Worm (Caenorhabditis elegans): ENCODE results near the gene F49C5.7.

The F49C5.7 gene

DNA sequence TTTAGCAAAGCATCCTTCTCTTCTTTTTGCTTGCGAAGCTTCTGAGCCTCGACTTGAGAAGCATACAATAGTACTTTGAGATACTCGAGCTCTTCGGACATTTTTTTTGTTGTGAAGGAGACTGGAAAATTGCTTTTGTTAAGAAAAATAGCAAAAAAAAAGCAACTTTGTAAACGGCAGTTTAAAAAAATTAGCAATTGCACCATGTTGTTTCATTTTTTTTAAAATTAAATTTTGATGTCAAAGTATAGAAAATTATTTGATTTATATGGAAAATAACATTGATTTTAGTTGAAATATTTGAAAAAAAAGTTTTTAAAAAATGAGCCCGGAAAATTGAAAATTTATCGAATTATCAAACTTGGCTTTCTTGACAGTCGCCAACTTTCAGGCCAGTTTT, 8.7 kb downstream of the F49C5.7 start, which contains the start of gene Y38E10A.3:
Y38E10A.3 (minus strand) TSS at position 101 of the 400 bp plus-strand sequence.
- TF ChIP-seq hlh-6 (tag; optimal IDR thresholded peaks at IDR 0.05) = no peak
- no peak for TF ChIP-seq unc-86 (tag; optimal IDR thresholded peaks at IDR 0.05)
- TF ChIP-seq tbx-7 (tag; optimal IDR thresholded peaks at IDR 0.05) = no peak
- TF ChIP-seq pha-4 (tag; optimal IDR thresholded peaks at IDR 0.05) = no peak
- no peak for TF ChIP-seq dmd-4 (tag; optimal IDR thresholded peaks at IDR 0.05; ENCODE audit: borderline replicate concordance)
- TF ChIP-seq gmeb-2 (tag; optimal IDR thresholded peaks at IDR 0.05) = no peak
- no peak for TF ChIP-seq ceh-18 (tag; optimal IDR thresholded peaks at IDR 0.05)
- TF ChIP-seq rnt-1 (tag; optimal IDR thresholded peaks at IDR 0.05) = no peak
- no peak for TF ChIP-seq unc-3 (GFP tag; conservative IDR thresholded peaks at IDR 0.05)
- no peak for TF ChIP-seq unc-3 (tag; optimal IDR thresholded peaks at IDR 0.05)
- no peak for TF ChIP-seq K02D7.2 (tag; optimal IDR thresholded peaks at IDR 0.05)
- no peak for TF ChIP-seq nfya-1 (tag; optimal IDR thresholded peaks at IDR 0.05)
- no peak for TF ChIP-seq odd-2 (tag; optimal IDR thresholded peaks at IDR 0.05)
- TF ChIP-seq ahr-1 (tag; optimal IDR thresholded peaks at IDR 0.05) = no peak
- TF ChIP-seq ceh-34 (tag; optimal IDR thresholded peaks at IDR 0.05) = no peak
- no peak for TF ChIP-seq ceh-31 (tag; optimal IDR thresholded peaks at IDR 0.05)
- no peak for TF ChIP-seq ztf-16 (tag; optimal IDR thresholded peaks at IDR 0.05)

DNA sequence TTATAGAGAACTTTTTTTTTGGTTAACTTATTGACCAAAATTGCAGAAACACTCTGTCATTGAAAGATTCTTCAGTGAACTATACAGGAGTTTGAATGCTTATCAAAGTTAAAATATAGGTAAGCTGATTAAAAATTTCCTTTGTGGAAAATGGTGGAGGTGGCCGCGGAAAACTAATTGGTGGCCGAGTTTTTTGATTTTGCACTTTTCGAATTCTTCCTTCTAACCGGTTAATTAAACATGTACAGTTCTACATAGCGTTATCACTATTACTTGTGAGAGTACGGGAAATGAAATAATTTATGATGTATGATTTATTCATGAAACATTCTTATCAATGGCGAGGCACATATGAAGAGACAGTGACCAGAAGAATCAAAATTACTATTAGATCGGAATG, 11.8 kb downstream of the F49C5.7 start, which contains the start of gene clec-8:
clec-8 (minus strand) TSS at position 308 of the 400 bp plus-strand sequence.
- TF ChIP-seq ets-4 (tag; optimal IDR thresholded peaks at IDR 0.05) (no peak), C38D4.7 (GFP tag; optimal IDR thresholded peaks at IDR 0.05) (no peak), dve-1 (tag; optimal IDR thresholded peaks at IDR 0.05) (no peak), gmeb-2 (tag; optimal IDR thresholded peaks at IDR 0.05) (no peak), ceh-18 (tag; optimal IDR thresholded peaks at IDR 0.05) (no peak), npax-4 (tag; optimal IDR thresholded peaks at IDR 0.05) (no peak), Y22D7AL.16 (tag; optimal IDR thresholded peaks at IDR 0.05) (no peak), ceh-48 (tag; optimal IDR thresholded peaks at IDR 0.05) (no peak), dmd-4 (tag; optimal IDR thresholded peaks at IDR 0.05; ENCODE audit: borderline replicate concordance) (no peak), pha-4 (tag; optimal IDR thresholded peaks at IDR 0.05) (no peak), nhr-11 (tag; optimal IDR thresholded peaks at IDR 0.05) (no peak)

DNA sequence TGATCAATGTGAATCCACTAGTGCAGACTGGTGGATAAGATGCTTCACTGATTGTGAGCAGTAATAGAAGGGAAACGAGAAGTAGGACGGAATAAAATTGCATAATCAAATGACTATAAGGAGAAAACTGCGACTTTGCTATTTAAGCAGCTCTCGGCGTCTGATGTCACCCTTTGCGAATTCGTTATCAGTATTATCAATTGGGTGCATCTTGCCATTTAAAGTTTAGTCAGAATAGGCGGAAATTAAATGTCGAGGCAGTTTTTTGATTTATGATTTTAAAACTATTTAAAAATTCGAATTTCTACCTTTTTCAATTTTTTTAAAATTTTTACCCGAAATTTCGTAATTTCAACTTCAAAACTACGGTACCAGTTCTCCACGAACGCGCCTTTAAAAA, 15.0 kb downstream of the F49C5.7 start, which contains the start of gene clec-4:
clec-4 (minus strand) TSS at position 162 of the 400 bp plus-strand sequence.
- no peak for TF ChIP-seq mec-3 (tag; optimal IDR thresholded peaks at IDR 0.05; ENCODE audit: borderline replicate concordance)
- no peak for TF ChIP-seq ttx-3 (tag; optimal IDR thresholded peaks at IDR 0.05)
- no peak for TF ChIP-seq sdc-2 (tag; optimal IDR thresholded peaks at IDR 0.05)
- no peak for TF ChIP-seq fkh-6 (tag; optimal IDR thresholded peaks at IDR 0.05)
- TF ChIP-seq ceh-30 (tag; optimal IDR thresholded peaks at IDR 0.05) = no peak
- TF ChIP-seq tbx-2 (tag; optimal IDR thresholded peaks at IDR 0.05) = no peak
- TF ChIP-seq pha-2 (tag; optimal IDR thresholded peaks at IDR 0.05) = no peak
- TF ChIP-seq fax-1 (tag; optimal IDR thresholded peaks at IDR 0.05) = no peak
- no peak for TF ChIP-seq rnt-1 (tag; optimal IDR thresholded peaks at IDR 0.05)
- TF ChIP-seq dve-1 (tag; optimal IDR thresholded peaks at IDR 0.05) = no peak
- no peak for TF ChIP-seq nfya-1 (tag; optimal IDR thresholded peaks at IDR 0.05)
- no peak for TF ChIP-seq hlh-13 (GFP tag; optimal IDR thresholded peaks at IDR 0.05)

DNA sequence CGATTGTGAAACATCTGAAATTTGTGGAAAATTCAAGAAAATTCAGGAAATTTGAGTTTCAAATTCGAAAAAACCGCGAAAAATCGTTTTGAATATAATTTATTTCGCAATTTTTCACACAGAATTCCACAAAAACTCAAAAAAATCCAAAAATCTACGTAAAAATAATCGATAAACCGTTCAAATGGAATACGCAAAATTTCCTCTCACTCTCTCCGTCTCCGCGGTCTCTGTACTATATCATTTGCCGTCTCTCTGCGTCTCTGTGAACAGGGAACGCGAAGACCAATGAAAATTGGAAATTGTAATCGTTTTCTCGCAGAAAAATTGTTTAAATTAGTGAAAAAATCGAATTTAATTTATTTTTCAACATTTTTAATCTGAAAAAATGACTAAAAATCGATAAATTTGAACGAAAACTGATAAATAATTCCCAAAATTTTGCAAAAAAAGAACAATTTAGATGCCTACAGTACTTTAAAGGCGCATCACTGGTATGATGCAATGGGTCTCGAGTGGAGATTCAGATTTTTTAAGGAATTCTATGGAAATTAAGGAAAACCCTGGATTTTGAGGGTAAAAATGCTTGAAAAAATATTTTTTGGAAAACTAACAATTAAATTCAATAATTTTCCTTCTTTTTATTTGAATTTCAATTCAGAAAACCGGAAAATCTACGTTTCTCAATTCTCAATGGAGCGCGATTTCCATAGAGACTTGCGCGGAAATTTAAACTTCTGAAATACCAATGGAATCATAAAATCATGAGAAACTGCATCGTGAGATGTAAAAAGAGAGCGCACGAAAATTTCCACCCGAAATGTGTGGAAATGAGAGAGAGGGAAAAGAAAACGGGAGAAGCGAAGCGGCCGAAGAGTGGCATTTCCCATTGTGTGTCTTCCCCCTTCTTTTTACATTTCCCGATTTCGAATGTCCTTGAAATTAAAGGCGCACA, 38.0 kb downstream of the F49C5.7 start, which contains the start of the genes ceh-100 and lips-15:
ceh-100 (minus strand) TSS at position 14 of the 955 bp plus-strand sequence.
lips-15 (plus strand) TSS at position 720 of the 955 bp plus-strand sequence.
- TF ChIP-seq ceh-9 (tag; optimal IDR thresholded peaks at IDR 0.05) = no peak
- TF ChIP-seq tbx-2 (tag; optimal IDR thresholded peaks at IDR 0.05) = peak; percentile 34
- TF ChIP-seq fkh-6 (tag; optimal IDR thresholded peaks at IDR 0.05) = no peak
- TF ChIP-seq ceh-48 (tag; optimal IDR thresholded peaks at IDR 0.05) = peak; percentile 17
- peak; percentile 28 for TF ChIP-seq ceh-34 (tag; optimal IDR thresholded peaks at IDR 0.05)
- no peak for TF ChIP-seq ceh-30 (tag; optimal IDR thresholded peaks at IDR 0.05)
- TF ChIP-seq eyg-1 (tag; optimal IDR thresholded peaks at IDR 0.05) = no peak
- no peak for TF ChIP-seq ama-1 (optimal IDR thresholded peaks at IDR 0.05)
- peak; percentile 10 for TF ChIP-seq nfya-1 (tag; optimal IDR thresholded peaks at IDR 0.05)
- no peak for TF ChIP-seq tbx-7 (tag; optimal IDR thresholded peaks at IDR 0.05)
- no peak for TF ChIP-seq hlh-15 (tag; optimal IDR thresholded peaks at IDR 0.05)
- TF ChIP-seq pha-4 (tag; optimal IDR thresholded peaks at IDR 0.05) = no peak
- peak; percentile 68 for TF ChIP-seq ceh-31 (tag; optimal IDR thresholded peaks at IDR 0.05)
- no peak for TF ChIP-seq unc-55 (GFP tag; optimal IDR thresholded peaks at IDR 0.05)
- no peak for TF ChIP-seq ceh-14 (tag; optimal IDR thresholded peaks at IDR 0.05)
- TF ChIP-seq Y22D7AL.16 (tag; optimal IDR thresholded peaks at IDR 0.05) = no peak
- TF ChIP-seq ztf-16 (tag; optimal IDR thresholded peaks at IDR 0.05) = no peak
- no peak for TF ChIP-seq dmd-4 (tag; optimal IDR thresholded peaks at IDR 0.05; ENCODE audit: borderline replicate concordance)

Measured in whole organism, late embryonic.